Fruit fly (Drosophila melanogaster): ENCODE measurements around the gene CG7024.

Gene CG7024

DNA sequence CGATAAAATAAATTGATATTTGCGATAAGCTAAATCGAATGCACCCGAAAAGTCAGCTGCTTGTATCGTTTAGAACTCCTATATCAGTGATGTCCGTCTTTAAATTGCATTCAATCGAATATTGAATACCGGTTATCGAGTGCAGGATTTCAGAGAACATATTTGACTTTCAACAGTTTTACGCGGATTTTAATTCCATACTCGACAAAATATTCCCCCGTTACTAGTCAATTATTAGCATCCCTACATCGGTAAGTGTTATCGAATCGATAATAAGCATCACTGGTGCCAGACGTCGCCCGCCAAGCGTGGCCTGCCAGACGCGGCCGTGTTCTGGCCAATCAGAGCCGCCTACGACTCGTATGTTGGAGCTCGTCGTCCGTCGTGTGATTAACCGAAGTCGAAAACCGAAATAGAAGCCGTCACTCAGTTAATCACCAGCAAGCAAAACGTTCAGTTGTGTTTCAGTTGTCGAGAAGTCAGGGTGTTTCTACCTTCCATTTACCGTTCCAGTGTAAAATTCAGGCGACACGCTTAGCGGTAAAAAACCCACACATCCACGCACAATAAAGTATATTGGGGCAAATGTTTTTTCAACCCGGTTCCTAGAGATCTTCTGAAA lies 17.2 kb upstream of the CG7024 start, which contains the start of gene ctp (continued):
- peak; percentile 83 for TF ChIP-seq HLH4C (GFP tag; IDR thresholded peaks at IDR 0.05; ENCODE audit: partially characterized antibody)
- TF ChIP-seq CG8281 (tag; optimal IDR thresholded peaks at IDR 0.05): no peak
- no peak for TF ChIP-seq wdn (GFP tag; IDR thresholded peaks at IDR 0.05)
- TF ChIP-seq emc (GFP tag; optimal IDR thresholded peaks at IDR 0.05): no peak
- TF ChIP-seq org-1 (GFP tag; optimal IDR thresholded peaks at IDR 0.05): peak; percentile 13
- TF ChIP-seq CG7745 (tag; optimal IDR thresholded peaks at IDR 0.05): no peak
- peak; percentile 14 for TF ChIP-seq tin (GFP tag; optimal IDR thresholded peaks at IDR 0.05)
- TF ChIP-seq CG2889 (GFP tag; IDR thresholded peaks at IDR 0.05): no peak
- no peak for TF ChIP-seq CG31224 (GFP tag; IDR thresholded peaks at IDR 0.05)
- peak; percentile 100 for TF ChIP-seq Deaf1 (tag; optimal IDR thresholded peaks at IDR 0.05)
- TF ChIP-seq Side (GFP tag; optimal IDR thresholded peaks at IDR 0.05): peak; percentile 43
- no peak for TF ChIP-seq Hr78 (GFP tag; optimal IDR thresholded peaks at IDR 0.05)
- TF ChIP-seq CG15514 (GFP tag; optimal IDR thresholded peaks at IDR 0.05): peak; percentile 46
- TF ChIP-seq CG10462 (GFP tag; optimal IDR thresholded peaks at IDR 0.05): no peak
- TF ChIP-seq chinmo (GFP tag; IDR thresholded peaks at IDR 0.05; ENCODE audit: partially characterized antibody): peak; percentile 77; the same call in 3 of the 4 replicates
- TF ChIP-seq br (optimal IDR thresholded peaks at IDR 0.05): no peak
- no peak for TF ChIP-seq wor (GFP tag; IDR thresholded peaks at IDR 0.05)
- no peak; the same call in 2 of the 3 replicates for TF ChIP-seq CG14050 (GFP tag; IDR thresholded peaks at IDR 0.05)
- TF ChIP-seq CG4730 (GFP tag; IDR thresholded peaks at IDR 0.05): no peak
- TF ChIP-seq CG16815 (GFP tag; optimal IDR thresholded peaks at IDR 0.05): no peak
- no peak for TF ChIP-seq wek (GFP tag; optimal IDR thresholded peaks at IDR 0.05)
- no peak for TF ChIP-seq dati (GFP tag; IDR thresholded peaks at IDR 0.05)
- TF ChIP-seq inv (GFP tag; IDR thresholded peaks at IDR 0.05; ENCODE audit: partially characterized antibody): peak; percentile 43; the same call in 1 of the 2 replicates
- no peak for TF ChIP-seq run (tag; optimal IDR thresholded peaks at IDR 0.05)
- peak; percentile 35 for TF ChIP-seq tap (tag; optimal IDR thresholded peaks at IDR 0.05)
- no peak for TF ChIP-seq lov (optimal IDR thresholded peaks at IDR 0.05)
- TF ChIP-seq lov (GFP tag; IDR thresholded peaks at IDR 0.05): no peak
- peak; percentile 72 for TF ChIP-seq nerfin-2 (GFP tag; IDR thresholded peaks at IDR 0.05; ENCODE audit: partially characterized antibody)
- peak; percentile 71 for TF ChIP-seq CrebB (tag; optimal IDR thresholded peaks at IDR 0.05)
- no peak for TF ChIP-seq btn (GFP tag; optimal IDR thresholded peaks at IDR 0.05)
- TF ChIP-seq CG10147 (GFP tag; optimal IDR thresholded peaks at IDR 0.05): peak; percentile 15
- no peak for TF ChIP-seq cato (GFP tag; optimal IDR thresholded peaks at IDR 0.05; ENCODE audit: borderline replicate concordance)
- TF ChIP-seq her (GFP tag; optimal IDR thresholded peaks at IDR 0.05): peak; percentile 70
- TF ChIP-seq pfk (GFP tag; optimal IDR thresholded peaks at IDR 0.05): peak; percentile 10
- TF ChIP-seq ewg (GFP tag; optimal IDR thresholded peaks at IDR 0.05): no peak
- TF ChIP-seq h (optimal IDR thresholded peaks at IDR 0.05): no peak
- TF ChIP-seq CG2116 (GFP tag; optimal IDR thresholded peaks at IDR 0.05): peak; percentile 95
- no peak for TF ChIP-seq Sin3A (optimal IDR thresholded peaks at IDR 0.05)
- TF ChIP-seq Xrp1 (GFP tag; IDR thresholded peaks at IDR 0.05): peak; percentile 44; the same call in 1 of the 2 replicates
- TF ChIP-seq Rx (GFP tag; IDR thresholded peaks at IDR 0.05): no peak
- TF ChIP-seq Abd-B (GFP tag; optimal IDR thresholded peaks at IDR 0.05): no peak
- TF ChIP-seq luna (GFP tag; optimal IDR thresholded peaks at IDR 0.05): no peak
- TF ChIP-seq YL-1 (GFP tag; optimal IDR thresholded peaks at IDR 0.05): peak; percentile 84
- peak; percentile 37; the same call in 1 of the 2 replicates for TF ChIP-seq MBD-R2 (GFP tag; IDR thresholded peaks at IDR 0.05)
- TF ChIP-seq CG4707 (GFP tag; optimal IDR thresholded peaks at IDR 0.05): peak; percentile 11
- no peak for TF ChIP-seq CG10209 (GFP tag; optimal IDR thresholded peaks at IDR 0.05)
- TF ChIP-seq zfh2 (GFP tag; optimal IDR thresholded peaks at IDR 0.05): peak; percentile 78
- peak; percentile 3 for TF ChIP-seq fu2 (GFP tag; optimal IDR thresholded peaks at IDR 0.05)
- TF ChIP-seq Bteb2 (GFP tag; optimal IDR thresholded peaks at IDR 0.05): peak; percentile 21
- peak; percentile 41 for TF ChIP-seq phol (tag; optimal IDR thresholded peaks at IDR 0.05)
- TF ChIP-seq CG30431 (GFP tag; optimal IDR thresholded peaks at IDR 0.05): no peak

Measured in whole organism, embryonic.